Worm (Caenorhabditis elegans) whole organism, young adult: ENCODE data around the gene C14C6.6.

Experiments used
- B0336.3 ChIP-seq: fragments of 200-800 bp; sonication (Bioruptor generic); IDR thresholded peaks from 2 replicates; pipeline ENCODE4 v1.3.6; 2022; ENCODE audit warnings: missing genetic modification characterization, missing compliant biosample characterization
- C17E4.6 ChIP-seq: fragments of 200-800 bp; sonication (Bioruptor generic); IDR thresholded peaks from 2 replicates; pipeline ENCODE4 v1.3.6; 2022; ENCODE audit warnings: missing genetic modification reagents, missing genetic modification characterization, missing compliant biosample characterization
- F55B11.4 ChIP-seq: sonication (generic microtip); optimal IDR thresholded peaks from 2 replicates; lab custom pipeline; 2016; ENCODE audit warnings: missing compliant biosample characterization, missing genetic modification characterization, borderline replicate concordance; ENCODE audit not compliant: insufficient read depth
- F57C9.4 ChIP-seq: sonication (generic microtip); optimal IDR thresholded peaks from 2 replicates; lab custom pipeline; 2017; ENCODE audit warnings: mild to moderate bottlenecking, missing genetic modification characterization, missing compliant biosample characterization
- K11D2.4 ChIP-seq: fragments of 200-800 bp; sonication (Bioruptor generic); IDR thresholded peaks from 2 replicates; pipeline ENCODE4 v1.3.6; 2022; ENCODE audit warnings: missing genetic modification reagents, missing genetic modification characterization, missing compliant biosample characterization
- Y67H2A.10 ChIP-seq: fragments of 200-800 bp; sonication (Bioruptor generic); conservative IDR thresholded peaks from 2 replicates; pipeline ENCODE4 v1.3.6; 2022; ENCODE audit warnings: missing genetic modification reagents, missing genetic modification characterization, missing compliant biosample characterization
- aptf-2 ChIP-seq: fragments of 200-800 bp; sonication (Bioruptor generic); conservative IDR thresholded peaks from 2 replicates; pipeline ENCODE4 v1.3.6; 2022; ENCODE audit warnings: missing genetic modification reagents, missing genetic modification characterization, missing compliant biosample characterization
- aptf-3 ChIP-seq: fragments of 200-800 bp; sonication (Bioruptor generic); IDR thresholded peaks from 2 replicates; pipeline ENCODE4 v1.3.6; 2022; ENCODE audit warnings: missing genetic modification characterization, missing compliant biosample characterization
- atf-7 ChIP-seq: sonication (generic microtip); optimal IDR thresholded peaks from 2 replicates; lab custom pipeline; 2017; ENCODE audit warnings: mild to moderate bottlenecking, missing genetic modification characterization, missing compliant biosample characterization
- ceh-79 ChIP-seq: sonication (generic microtip); optimal IDR thresholded peaks from 2 replicates; lab custom pipeline; 2017; ENCODE audit warnings: mild to moderate bottlenecking, missing genetic modification characterization, missing compliant biosample characterization
- ceh-91 ChIP-seq: fragments of 200-800 bp; sonication (Bioruptor generic); IDR thresholded peaks from 2 replicates; pipeline ENCODE4 v1.3.6; 2022; ENCODE audit warnings: missing genetic modification reagents, missing genetic modification characterization, missing compliant biosample characterization
- die-1 ChIP-seq: sonication (generic microtip); optimal IDR thresholded peaks from 2 replicates; lab custom pipeline; 2016; ENCODE audit warnings: missing genotype, mild to moderate bottlenecking, missing genetic modification characterization, missing compliant biosample characterization
- dpl-1 ChIP-seq: fragments of 150-350 bp; optimal IDR thresholded peaks from 2 replicates; lab custom pipeline; 2014; ENCODE audit warnings: missing biosample characterization, missing genetic modification reagents, missing genetic modification characterization
- egl-18 ChIP-seq: fragments of 200-800 bp; sonication (Bioruptor generic); IDR thresholded peaks from 2 replicates; pipeline ENCODE4 v1.3.6; 2022; ENCODE audit warnings: missing genetic modification reagents, missing genetic modification characterization, missing compliant biosample characterization
- egrh-3 ChIP-seq: fragments of 200-800 bp; sonication (Bioruptor generic); IDR thresholded peaks from 2 replicates; pipeline ENCODE4 v1.3.6; 2022; ENCODE audit warnings: missing genetic modification reagents, missing genetic modification characterization, missing compliant biosample characterization
- fkh-3 ChIP-seq: sonication (generic microtip); optimal IDR thresholded peaks from 2 replicates; lab custom pipeline; 2016; ENCODE audit warnings: mild to moderate bottlenecking, missing genetic modification characterization, missing compliant biosample characterization
- gei-17 ChIP-seq: fragments of 200-800 bp; sonication (Bioruptor generic); optimal IDR thresholded peaks from 2 replicates; lab custom pipeline; 2018; ENCODE audit warnings: mild to moderate bottlenecking, missing genetic modification characterization, missing compliant biosample characterization
- him-1 ChIP-seq: sonication (generic microtip); optimal IDR thresholded peaks from 2 replicates; lab custom pipeline; 2016; ENCODE audit warnings: missing genotype, missing genetic modification reagents, missing genetic modification characterization, missing compliant biosample characterization
- hlh-26 ChIP-seq: fragments of 200-800 bp; sonication (Bioruptor generic); conservative IDR thresholded peaks from 2 replicates; pipeline ENCODE4 v1.3.6; 2022; ENCODE audit warnings: missing genetic modification reagents, missing genetic modification characterization, missing compliant biosample characterization
- hmg-20 ChIP-seq: fragments of 200-800 bp; sonication (Bioruptor generic); IDR thresholded peaks from 2 replicates; pipeline ENCODE4 v1.3.6; 2022; ENCODE audit warnings: missing genetic modification reagents, missing genetic modification characterization, missing compliant biosample characterization
- lag-1 ChIP-seq: fragments of 200-800 bp; sonication (Bioruptor generic); IDR thresholded peaks from 2 replicates; pipeline ENCODE4 v1.3.6; 2022; ENCODE audit warnings: missing genetic modification reagents, missing genetic modification characterization, missing compliant biosample characterization
- let-526 ChIP-seq: fragments of 200-800 bp; sonication (Bioruptor generic); IDR thresholded peaks from 2 replicates; pipeline ENCODE4 v1.3.6; 2022; ENCODE audit warnings: missing genetic modification reagents, missing genetic modification characterization, missing compliant biosample characterization
- let-607 ChIP-seq, 2 experiments: fragments of 200-800 bp in 1 of 2; sonication (Bioruptor generic) in 1 of 2; sonication (generic microtip) in 1 of 2; optimal IDR thresholded peaks; 2 replicates each; lab custom pipeline; 2016 to 2018; ENCODE audit warnings: mild to moderate bottlenecking in 2 of 2, missing compliant biosample characterization in 2 of 2, missing genetic modification characterization in 2 of 2, moderate library complexity in 2 of 2, missing genotype in 1 of 2
- lsl-1 ChIP-seq: fragments of 200-800 bp; sonication (Bioruptor generic); optimal IDR thresholded peaks from 2 replicates; lab custom pipeline; 2018; ENCODE audit warnings: mild to moderate bottlenecking, missing genetic modification characterization, moderate library complexity, missing compliant biosample characterization
- lsy-27 ChIP-seq: sonication (generic microtip); optimal IDR thresholded peaks from 2 replicates; lab custom pipeline; 2017; ENCODE audit warnings: missing genetic modification characterization, mild to moderate bottlenecking, missing compliant biosample characterization, antibody characterized with exemption, missing genotype, borderline replicate concordance; ENCODE audit not compliant: insufficient read depth
- madf-8 ChIP-seq: fragments of 200-800 bp; sonication (Bioruptor generic); conservative IDR thresholded peaks from 2 replicates; pipeline ENCODE4 v1.3.6; 2022; ENCODE audit warnings: missing genetic modification reagents, missing genetic modification characterization, missing compliant biosample characterization
- nfya-2 ChIP-seq: fragments of 200-800 bp; sonication (Bioruptor generic); IDR thresholded peaks from 2 replicates; pipeline ENCODE4 v1.3.6; 2022; ENCODE audit warnings: missing genetic modification reagents, missing genetic modification characterization, missing compliant biosample characterization
- pbrm-1 ChIP-seq: fragments of 200-800 bp; sonication (Bioruptor generic); IDR thresholded peaks from 2 replicates; pipeline ENCODE4 v1.3.6; 2022; ENCODE audit warnings: missing genetic modification reagents, missing genetic modification characterization, missing compliant biosample characterization
- rec-8 ChIP-seq, 2 experiments: sonication (generic microtip); optimal IDR thresholded peaks; 2 replicates each; lab custom pipeline; 2016; ENCODE audit warnings: mild to moderate bottlenecking in 2 of 2, missing genetic modification characterization in 2 of 2, missing genetic modification reagents in 2 of 2, missing genotype in 2 of 2, missing biosample characterization in 1 of 2, missing compliant biosample characterization in 1 of 2, moderate library complexity in 1 of 2
- sdz-38 ChIP-seq: sonication (generic microtip); optimal IDR thresholded peaks from 2 replicates; lab custom pipeline; 2016; ENCODE audit warnings: missing genotype, missing genetic modification characterization, missing compliant biosample characterization
- snpc-1.3 ChIP-seq: sonication (generic microtip); optimal IDR thresholded peaks from 2 replicates; lab custom pipeline; 2017; ENCODE audit warnings: missing genetic modification characterization, mild to moderate bottlenecking, missing compliant biosample characterization, antibody characterized with exemption, moderate library complexity, missing genotype, missing genetic modification reagents; ENCODE audit not compliant: insufficient read depth
- snpc-3.4 ChIP-seq: sonication (generic microtip); optimal IDR thresholded peaks from 2 replicates; lab custom pipeline; 2017; ENCODE audit warnings: missing genetic modification characterization, mild to moderate bottlenecking, missing compliant biosample characterization, antibody characterized with exemption, moderate library complexity, missing genotype, missing genetic modification reagents
- sptf-2 ChIP-seq: fragments of 200-800 bp; sonication (Bioruptor generic); optimal IDR thresholded peaks from 2 replicates; lab custom pipeline; 2018; ENCODE audit warnings: mild to moderate bottlenecking, missing genetic modification characterization, missing compliant biosample characterization
- tlf-1 ChIP-seq: fragments of 200-800 bp; sonication (Bioruptor generic); optimal IDR thresholded peaks from 2 replicates; lab custom pipeline; 2018; ENCODE audit warnings: mild to moderate bottlenecking, missing genetic modification characterization, missing compliant biosample characterization
- unc-130 ChIP-seq: sonication (generic microtip); optimal IDR thresholded peaks from 2 replicates; lab custom pipeline; 2016; ENCODE audit warnings: missing genetic modification reagents, missing genetic modification characterization, missing compliant biosample characterization
- xnd-1 ChIP-seq: sonication (generic microtip); optimal IDR thresholded peaks from 2 replicates; lab custom pipeline; 2016; ENCODE audit warnings: missing genotype, missing genetic modification reagents, missing genetic modification characterization, missing compliant biosample characterization
- ztf-28 ChIP-seq: fragments of 200-800 bp; sonication (Bioruptor generic); IDR thresholded peaks from 2 replicates; pipeline ENCODE4 v1.3.6; 2022; ENCODE audit warnings: missing genetic modification reagents, missing genetic modification characterization, missing compliant biosample characterization

The C14C6.6 gene

DNA sequence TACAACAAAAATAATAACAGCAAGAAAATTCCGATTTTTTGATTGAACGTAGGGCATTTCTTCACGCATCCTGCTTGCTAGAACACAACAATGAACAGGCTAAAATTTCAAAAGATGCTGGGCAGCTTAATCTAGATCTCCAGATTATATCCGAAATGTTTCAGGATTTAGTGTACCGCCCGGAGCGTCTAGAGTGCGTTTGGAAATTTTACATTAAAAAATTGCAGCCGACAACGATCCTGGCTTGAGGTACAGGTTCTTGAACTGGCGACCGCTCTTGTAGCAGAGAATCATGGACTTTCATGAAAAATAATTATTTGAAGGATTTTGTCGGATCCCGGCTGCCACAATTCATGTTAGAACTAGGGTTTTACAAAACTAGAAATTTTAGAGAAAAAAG lies at the start of gene C14C6.6:
TSS of gene C14C6.6 (minus strand) at position 101 of the 400 bp plus-strand sequence.
- TF ChIP-seq C17E4.6 (GFP tag; lab: Robert Waterston, UW), result no peak
- no peak for TF ChIP-seq snpc-1.3 (tag; lab: Kevin White, UChicago)
- TF ChIP-seq let-607 (tag; optimal IDR thresholded peaks at IDR 0.05; lab: Kevin White, UChicago), result no peak
- no peak for TF ChIP-seq B0336.3 (GFP tag; lab: Robert Waterston, UW)
- TF ChIP-seq F57C9.4 (tag; lab: Kevin White, UChicago), result no peak
- TF ChIP-seq hmg-20 (GFP tag; lab: Robert Waterston, UW), result no peak
- TF ChIP-seq sptf-2 (GFP tag; lab: Kevin White, UChicago), result no peak
- no peak for TF ChIP-seq hlh-26 (GFP tag; lab: Robert Waterston, UW)
- no peak for TF ChIP-seq rec-8 (tag; optimal IDR thresholded peaks at IDR 0.05; lab: Kevin White, UChicago)
- no peak for TF ChIP-seq snpc-3.4 (tag; lab: Kevin White, UChicago)
- TF ChIP-seq, all 124 proteins: peak for 0

DNA sequence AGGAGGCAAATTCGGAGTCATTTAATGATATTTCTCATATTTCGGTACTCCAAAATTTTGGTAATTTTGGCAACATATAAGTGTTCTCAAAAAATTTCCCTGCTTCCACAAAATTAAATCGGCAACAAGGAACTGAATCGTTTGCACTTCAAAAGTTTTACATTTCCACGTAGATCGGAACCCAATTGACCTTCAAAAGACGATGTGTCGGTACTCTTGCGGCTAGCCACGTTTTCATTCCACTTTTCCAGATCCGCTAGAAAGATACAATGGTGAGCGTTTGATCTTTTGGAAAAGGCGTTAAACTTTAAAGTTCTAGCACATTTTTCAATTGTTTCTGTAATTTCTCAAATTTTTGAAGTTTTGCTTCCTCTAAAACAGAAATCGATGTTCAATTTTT lies 49.0 kb upstream of the C14C6.6 start:
- TF ChIP-seq K11D2.4 (GFP tag; lab: Robert Waterston, UW) (no peak), snpc-3.4 (tag; lab: Kevin White, UChicago) (no peak), atf-7 (tag; lab: Kevin White, UChicago) (no peak)
- TF ChIP-seq, all 124 proteins: peak for 0

DNA sequence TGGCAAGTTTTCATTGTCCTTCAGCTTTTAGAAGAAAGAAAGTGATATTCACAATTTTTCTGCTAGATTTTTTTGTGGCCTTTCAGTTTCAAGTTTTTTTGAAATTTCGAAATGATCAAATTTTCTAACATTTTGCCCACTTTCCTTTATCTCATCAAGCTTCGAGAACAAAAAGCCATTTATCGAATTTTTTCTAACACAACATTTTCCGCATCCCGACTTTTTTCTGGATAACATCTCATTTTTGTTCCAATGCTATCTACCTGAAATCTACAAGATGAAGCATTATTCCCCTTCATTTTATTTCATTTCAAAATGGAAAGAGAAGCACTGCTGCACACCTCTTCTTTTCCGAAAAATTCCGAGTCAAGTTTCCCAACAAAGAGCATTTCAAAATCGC lies 45.1 kb upstream of the C14C6.6 start, which contains the start of gene ZK488.5:
TSS of gene ZK488.5 (plus strand) at position 301 of the 400 bp plus-strand sequence.
- TF ChIP-seq F55B11.4 (tag; lab: Kevin White, UChicago), result no peak
- TF ChIP-seq Y67H2A.10, result no peak
- no peak for TF ChIP-seq madf-8 (GFP tag; lab: Robert Waterston, UW)
- no peak for TF ChIP-seq die-1
- TF ChIP-seq hmg-20 (GFP tag; lab: Robert Waterston, UW), result no peak
- TF ChIP-seq fkh-3 (tag; lab: Kevin White, UChicago), result no peak
- TF ChIP-seq nfya-2 (GFP tag; lab: Robert Waterston, UW), result no peak
- no peak for TF ChIP-seq hlh-26 (GFP tag; lab: Robert Waterston, UW)
- TF ChIP-seq B0336.3 (GFP tag; lab: Robert Waterston, UW), result no peak
- no peak for TF ChIP-seq lag-1 (GFP tag; lab: Robert Waterston, UW)
- TF ChIP-seq sdz-38, result no peak
- TF ChIP-seq ceh-79, result no peak
- no peak for TF ChIP-seq gei-17 (GFP tag; lab: Kevin White, UChicago)
- TF ChIP-seq pbrm-1 (GFP tag; lab: Robert Waterston, UW), result no peak
- no peak for TF ChIP-seq tlf-1 (GFP tag; lab: Kevin White, UChicago)

- no peak for TF ChIP-seq let-526
- TF ChIP-seq aptf-3, result no peak
- no peak for TF ChIP-seq egrh-3 (GFP tag; lab: Robert Waterston, UW)
- TF ChIP-seq Y67H2A.10, result no peak
- no peak for TF ChIP-seq sdz-38
- TF ChIP-seq unc-130 (GFP tag; lab: Kevin White, UChicago), result no peak
- TF ChIP-seq xnd-1, result no peak
- TF ChIP-seq him-1 (tag; lab: Kevin White, UChicago), result no peak
- no peak for TF ChIP-seq lsy-27 (tag; lab: Kevin White, UChicago)
- TF ChIP-seq lsl-1 (GFP tag; lab: Kevin White, UChicago), result no peak
- TF ChIP-seq aptf-2, result no peak
- TF ChIP-seq egl-18, result no peak
- TF ChIP-seq ztf-28 (GFP tag; lab: Robert Waterston, UW), result no peak
- TF ChIP-seq dpl-1 (GFP tag; lab: Kevin White, UChicago), result no peak
- TF ChIP-seq ceh-91, result no peak
Observed at ce11 chrV:590182-590581, 42.3 kb upstream of the C14C6.6 start, which contains the start of gene ZK488.6. Gene ZK488.6, plus strand, starts transcription at chrV:590482.
